Worm (Caenorhabditis elegans) whole organism, L2 larva: ENCODE results near the gene Y49F6B.19.

Experiments
- R02D3.7 ChIP-seq: fragments of 150-350 bp; optimal IDR thresholded peaks from 2 replicates; lab custom pipeline; 2014; ENCODE audit warnings: missing biosample characterization, missing genetic modification characterization
- ama-1 ChIP-seq: fragments of 150-350 bp; optimal IDR thresholded peaks from 2 replicates; lab custom pipeline; 2018; ENCODE audit warnings: inconsistent platforms
- elt-1 ChIP-seq: fragments of 150-350 bp; optimal IDR thresholded peaks from 2 replicates; lab custom pipeline; 2014; ENCODE audit warnings: missing biosample characterization, missing genetic modification characterization
- fos-1 ChIP-seq: fragments of 150-350 bp; optimal IDR thresholded peaks from 2 replicates; lab custom pipeline; 2014; ENCODE audit warnings: missing biosample characterization, missing genetic modification characterization
- nhr-10 ChIP-seq: sonication (generic microtip); optimal IDR thresholded peaks from 2 replicates; lab custom pipeline; 2017; ENCODE audit warnings: missing biosample characterization, missing genetic modification characterization
- snpc-4 ChIP-seq: fragments of 150-350 bp; optimal IDR thresholded peaks from 2 replicates; lab custom pipeline; 2014; ENCODE audit warnings: missing biosample characterization, missing genetic modification characterization
- unc-62 ChIP-seq: fragments of 150-350 bp; optimal IDR thresholded peaks from 2 replicates; lab custom pipeline; 2014; ENCODE audit warnings: missing biosample characterization, missing genetic modification reagents, missing genetic modification characterization
- ztf-1 ChIP-seq: fragments of 200-800 bp; sonication (Bioruptor generic); conservative IDR thresholded peaks from 2 replicates; pipeline ENCODE4 v1.3.6; 2022; ENCODE audit warnings: missing genetic modification characterization, missing compliant biosample characterization

DNA sequence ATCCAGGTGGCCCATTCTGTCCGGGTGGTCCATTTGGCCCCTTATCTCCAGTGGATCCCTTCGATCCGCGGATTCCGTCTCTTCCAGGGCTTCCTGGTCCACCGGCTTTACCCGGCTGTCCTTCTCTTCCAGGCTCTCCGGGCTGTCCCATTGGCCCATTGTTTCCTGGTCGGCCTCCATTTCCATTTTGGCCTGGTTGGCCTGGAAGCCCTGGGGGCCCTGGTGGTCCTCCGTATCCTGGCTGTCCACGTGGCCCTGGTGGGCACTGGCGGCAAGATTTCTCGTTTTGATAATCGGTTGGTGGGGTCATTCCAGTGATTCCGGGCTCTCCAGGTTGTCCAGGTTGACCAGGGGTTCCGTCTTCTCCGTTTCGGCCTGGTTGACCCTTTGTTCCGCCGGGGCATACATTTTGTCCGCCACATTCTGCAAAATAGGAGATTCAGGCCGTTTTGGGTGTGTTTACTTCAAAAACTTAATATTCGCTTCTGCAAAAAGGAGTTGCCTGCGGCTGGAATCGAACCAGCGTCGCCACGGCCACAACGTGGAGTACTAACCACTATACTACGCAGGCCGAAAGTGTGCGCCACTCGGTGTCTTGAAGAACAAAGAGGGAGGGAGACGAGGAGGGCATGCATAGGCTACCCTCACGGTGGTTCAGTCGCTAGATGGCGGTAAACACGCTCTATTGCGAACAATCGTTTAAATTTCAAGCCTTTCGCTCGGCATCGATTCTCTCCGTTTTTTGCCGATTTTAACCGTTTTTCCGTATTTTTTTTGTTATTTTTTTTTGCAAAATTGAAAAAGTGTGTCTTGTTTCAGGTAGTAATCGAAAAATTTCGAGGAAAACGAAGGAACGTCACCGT lies 9.1 kb upstream of the Y49F6B.19 start, which contains the start of gene W09G10.9:
- TF ChIP-seq nhr-10 (tag; lab: Kevin White, UChicago) (no peak), ztf-1 (GFP tag; lab: Robert Waterston, UW) (no peak), snpc-4 (no peak), fos-1 (peak; percentile 53), ama-1 (lab: Kevin White, UChicago) (no peak), elt-1 (no peak), R02D3.7 (tag; lab: Kevin White, UChicago) (no peak), unc-62 (GFP tag; lab: Kevin White, UChicago) (no peak)
